Worm (Caenorhabditis elegans) whole organism, L3 larva: Measurements from ENCODE around the gene unc-62.

Experiments
- R02D3.7 ChIP-seq: fragments of 150-350 bp; optimal IDR thresholded peaks from 2 replicates; lab custom pipeline; 2014; ENCODE audit warnings: missing biosample characterization, missing genetic modification characterization
- ZK546.5 ChIP-seq: sonication (generic microtip); optimal IDR thresholded peaks from 2 replicates; lab custom pipeline; 2017; ENCODE audit warnings: missing biosample characterization, missing genetic modification characterization
- aly-2 ChIP-seq: fragments of 150-350 bp; optimal IDR thresholded peaks from 2 replicates; lab custom pipeline; 2014; ENCODE audit warnings: missing biosample characterization, missing genetic modification characterization
- ceh-16 ChIP-seq: sonication (generic microtip); optimal IDR thresholded peaks from 2 replicates; lab custom pipeline; 2017; ENCODE audit warnings: missing biosample characterization, missing genetic modification characterization
- ceh-28 ChIP-seq: fragments of 150-350 bp; optimal IDR thresholded peaks from 2 replicates; lab custom pipeline; 2014; ENCODE audit warnings: missing biosample characterization, missing genetic modification reagents, missing genetic modification characterization
- ceh-82 ChIP-seq: fragments of 150-350 bp; optimal IDR thresholded peaks from 2 replicates; lab custom pipeline; 2014; ENCODE audit warnings: missing biosample characterization, missing genetic modification characterization
- ceh-9 ChIP-seq: sonication (generic microtip); optimal IDR thresholded peaks from 2 replicates; lab custom pipeline; 2018; ENCODE audit warnings: missing biosample characterization, missing genetic modification characterization
- daf-12 ChIP-seq: fragments of 150-350 bp; optimal IDR thresholded peaks from 2 replicates; lab custom pipeline; 2014; ENCODE audit warnings: missing biosample characterization, missing genetic modification reagents, missing genetic modification characterization
- egl-27 ChIP-seq: sonication (generic microtip); optimal IDR thresholded peaks from 4 replicates; lab custom pipeline; 2017; ENCODE audit warnings: missing biosample characterization, missing genetic modification reagents, missing genetic modification characterization
- elt-1 ChIP-seq: fragments of 150-350 bp; optimal IDR thresholded peaks from 2 replicates; lab custom pipeline; 2014; ENCODE audit warnings: missing biosample characterization, missing genetic modification characterization
- elt-2 ChIP-seq: sonication (generic microtip); optimal IDR thresholded peaks from 2 replicates; lab custom pipeline; 2016; ENCODE audit warnings: missing genetic modification reagents, mild to moderate bottlenecking, missing genetic modification characterization, missing compliant biosample characterization
- elt-3 ChIP-seq, 3 experiments: fragments of 150-350 bp in 1 of 3; sonication (generic microtip) in 2 of 3; optimal IDR thresholded peaks; 2 replicates in 2 of 3; 4 replicates in 1 of 3; lab custom pipeline; 2014 to 2017; ENCODE audit warnings: missing biosample characterization in 3 of 3, missing genetic modification characterization in 3 of 3
- fkh-2 ChIP-seq: fragments of 150-350 bp; optimal IDR thresholded peaks from 2 replicates; lab custom pipeline; 2014; ENCODE audit warnings: missing biosample characterization, missing genetic modification reagents, missing genetic modification characterization
- fos-1 ChIP-seq: fragments of 150-350 bp; optimal IDR thresholded peaks from 2 replicates; lab custom pipeline; 2014; ENCODE audit warnings: missing biosample characterization, missing genetic modification characterization
- hmg-11 ChIP-seq: sonication (generic microtip); optimal IDR thresholded peaks from 2 replicates; lab custom pipeline; 2016; ENCODE audit warnings: missing genetic modification characterization, missing compliant biosample characterization
- lin-39 ChIP-seq: fragments of 150-350 bp; optimal IDR thresholded peaks from 2 replicates; lab custom pipeline; 2018; ENCODE audit warnings: missing biosample characterization, missing genetic modification reagents, missing genetic modification characterization
- lsy-12 ChIP-seq: sonication (generic microtip); optimal IDR thresholded peaks from 2 replicates; lab custom pipeline; 2016; ENCODE audit warnings: mild to moderate bottlenecking, missing genetic modification characterization, missing compliant biosample characterization
- nfya-1 ChIP-seq: sonication (generic microtip); optimal IDR thresholded peaks from 2 replicates; lab custom pipeline; 2017; ENCODE audit warnings: missing genetic modification characterization, mild to moderate bottlenecking, missing compliant biosample characterization, antibody characterized with exemption, moderate library complexity; ENCODE audit not compliant: insufficient read depth
- nhr-11 ChIP-seq: fragments of 150-350 bp; optimal IDR thresholded peaks from 2 replicates; lab custom pipeline; 2014; ENCODE audit warnings: missing biosample characterization, missing genetic modification characterization
- nhr-12 ChIP-seq: fragments of 150-350 bp; optimal IDR thresholded peaks from 2 replicates; lab custom pipeline; 2014; ENCODE audit warnings: missing biosample characterization, missing genetic modification characterization
- nhr-237 ChIP-seq: fragments of 150-350 bp; optimal IDR thresholded peaks from 2 replicates; lab custom pipeline; 2014; ENCODE audit warnings: missing biosample characterization, missing genetic modification characterization
- nhr-25 ChIP-seq: sonication (generic microtip); optimal IDR thresholded peaks from 2 replicates; lab custom pipeline; 2017; ENCODE audit warnings: missing biosample characterization, missing genetic modification characterization
- nhr-28 ChIP-seq: fragments of 150-350 bp; optimal IDR thresholded peaks from 2 replicates; lab custom pipeline; 2014; ENCODE audit warnings: missing biosample characterization, missing genetic modification characterization
- nhr-43 ChIP-seq: sonication (generic microtip); optimal IDR thresholded peaks from 2 replicates; lab custom pipeline; 2016; ENCODE audit warnings: mild to moderate bottlenecking, missing genetic modification characterization, missing compliant biosample characterization; ENCODE audit not compliant: poor library complexity, severe bottlenecking
- nhr-67 ChIP-seq: fragments of 150-350 bp; optimal IDR thresholded peaks from 2 replicates; lab custom pipeline; 2014; ENCODE audit warnings: missing biosample characterization, missing genetic modification characterization
- nhr-77 ChIP-seq: fragments of 150-350 bp; optimal IDR thresholded peaks from 2 replicates; lab custom pipeline; 2014; ENCODE audit warnings: missing biosample characterization, missing genetic modification characterization
- pha-4 ChIP-seq: fragments of 150-350 bp; optimal IDR thresholded peaks from 2 replicates; lab custom pipeline; 2014; ENCODE audit warnings: missing biosample characterization, missing genetic modification reagents, missing genetic modification characterization
- pqm-1 ChIP-seq: fragments of 150-350 bp; optimal IDR thresholded peaks from 2 replicates; lab custom pipeline; 2017; ENCODE audit warnings: missing biosample characterization, missing genetic modification characterization, inconsistent platforms
- skn-1 ChIP-seq: fragments of 150-350 bp; optimal IDR thresholded peaks from 2 replicates; lab custom pipeline; 2014; ENCODE audit warnings: missing biosample characterization, missing genetic modification characterization
- snpc-4 ChIP-seq: fragments of 150-350 bp; optimal IDR thresholded peaks from 2 replicates; lab custom pipeline; 2014; ENCODE audit warnings: missing biosample characterization, missing genetic modification characterization
- tbx-2 ChIP-seq: sonication (generic microtip); optimal IDR thresholded peaks from 2 replicates; lab custom pipeline; 2016; ENCODE audit warnings: mild to moderate bottlenecking, missing genetic modification characterization, missing compliant biosample characterization
- unc-39 ChIP-seq: sonication (generic microtip); optimal IDR thresholded peaks from 4 replicates; lab custom pipeline; 2017; ENCODE audit warnings: missing biosample characterization, missing genetic modification characterization
- unc-62 ChIP-seq: fragments of 150-350 bp; sonication (generic microtip); optimal IDR thresholded peaks from 4 replicates; lab custom pipeline; 2014; ENCODE audit warnings: missing biosample characterization, missing genetic modification reagents, missing genetic modification characterization
- zag-1 ChIP-seq: fragments of 150-350 bp; optimal IDR thresholded peaks from 2 replicates; lab custom pipeline; 2014; ENCODE audit warnings: missing biosample characterization, missing genetic modification characterization
- ztf-11 ChIP-seq: fragments of 150-350 bp; optimal IDR thresholded peaks from 2 replicates; lab custom pipeline; 2014; ENCODE audit warnings: missing biosample characterization, missing genetic modification characterization
- ztf-4 ChIP-seq: fragments of 150-350 bp; optimal IDR thresholded peaks from 2 replicates; lab custom pipeline; 2014; ENCODE audit warnings: missing biosample characterization, missing genetic modification characterization

unc-62 gene

ce11 chrV:4495114-4495819, 2.0 kb upstream of the unc-62 start:
- TF ChIP-seq egl-27 (tag; lab: Kevin White, UChicago) = no peak
- no peak for TF ChIP-seq fkh-2 (tag; lab: Kevin White, UChicago)
- no peak for TF ChIP-seq ceh-16
- no peak for TF ChIP-seq fos-1 (tag; lab: Kevin White, UChicago)
- TF ChIP-seq zag-1 (tag; lab: Kevin White, UChicago) = no peak
- no peak for TF ChIP-seq ceh-28 (tag; lab: Kevin White, UChicago)
- no peak for TF ChIP-seq nhr-28 (tag; lab: Kevin White, UChicago)
- peak; percentile 69 for TF ChIP-seq elt-2 (tag; lab: Kevin White, UChicago)
- TF ChIP-seq elt-1 (tag; lab: Kevin White, UChicago) = no peak
- TF ChIP-seq elt-3 (tag; optimal IDR thresholded peaks at IDR 0.05; lab: Kevin White, UChicago) = no peak
- TF ChIP-seq nhr-67 = no peak
- no peak for TF ChIP-seq skn-1 (tag; lab: Kevin White, UChicago)
- TF ChIP-seq pha-4 = no peak
- no peak for TF ChIP-seq R02D3.7 (tag; lab: Kevin White, UChicago)
- TF ChIP-seq lin-39 (tag; lab: Kevin White, UChicago) = peak; percentile 81
- no peak for TF ChIP-seq ceh-82 (tag; lab: Kevin White, UChicago)
- TF ChIP-seq nfya-1 (tag; lab: Kevin White, UChicago) = peak; percentile 16
- no peak for TF ChIP-seq nhr-12 (tag; lab: Kevin White, UChicago)
- peak; percentile 93 for TF ChIP-seq unc-62 (GFP tag; lab: Kevin White, UChicago)
- no peak for TF ChIP-seq ztf-11
- no peak for TF ChIP-seq ceh-9
- no peak for TF ChIP-seq nhr-237 (tag; lab: Kevin White, UChicago)
- TF ChIP-seq nhr-11 (tag; lab: Kevin White, UChicago) = no peak
- TF ChIP-seq aly-2 (tag; lab: Kevin White, UChicago) = no peak
- TF ChIP-seq snpc-4 (tag; lab: Kevin White, UChicago) = no peak

ce11 chrV:4496104-4496586, 1.1 kb upstream of the unc-62 start:
- TF ChIP-seq elt-2 (tag; lab: Kevin White, UChicago) (peak; percentile 41), nhr-43 (tag; lab: Kevin White, UChicago) (no peak)

ce11 chrV:4499156-4499808, 2.0 kb downstream of the unc-62 start:
- TF ChIP-seq nhr-25 (no peak), snpc-4 (tag; lab: Kevin White, UChicago) (no peak), elt-1 (tag; lab: Kevin White, UChicago) (peak; percentile 12), nhr-77 (tag; lab: Kevin White, UChicago) (no peak), zag-1 (tag; lab: Kevin White, UChicago) (no peak), daf-12 (tag; lab: Kevin White, UChicago) (no peak), unc-62 (GFP tag; lab: Kevin White, UChicago) (peak; percentile 99), tbx-2 (tag; lab: Kevin White, UChicago) (no peak), ZK546.5 (tag; lab: Kevin White, UChicago) (no peak), egl-27 (tag; lab: Kevin White, UChicago) (no peak), skn-1 (tag; lab: Kevin White, UChicago) (no peak), nhr-28 (tag; lab: Kevin White, UChicago) (no peak), nhr-237 (tag; lab: Kevin White, UChicago) (no peak), nhr-67 (no peak), lsy-12 (tag; lab: Kevin White, UChicago) (no peak), lin-39 (tag; lab: Kevin White, UChicago) (peak; percentile 89), pqm-1 (tag; lab: Kevin White, UChicago) (no peak), ceh-28 (tag; lab: Kevin White, UChicago) (no peak), ztf-4 (tag; lab: Kevin White, UChicago) (no peak), unc-39 (tag; lab: Kevin White, UChicago) (no peak), hmg-11 (tag; lab: Kevin White, UChicago) (peak; percentile 55), ceh-9 (no peak), ceh-16 (no peak), nfya-1 (tag; lab: Kevin White, UChicago) (peak; percentile 100)
